2 fruit fly cellular contexts compared by ENCODE assay signal in genomic region chr3R:25532406-25533225, dm6.
TF ChIP-seq lines count a peak whose summit lies in the region.

No protein-coding gene starts in this region.

TF ChIP-seq in whole organism, embryonic, 481 proteins besides CTCF, POLR2A, EP300 and RAD21 (continued from another document and continues in another):
- TF ChIP-seq gce (GFP tag; IDR thresholded peaks at IDR 0.05; lab: Robert Waterston, UW) = no peak
- TF ChIP-seq Hey (tag; optimal IDR thresholded peaks at IDR 0.05; lab: Kevin White, UChicago) = no peak
- TF ChIP-seq Sin3A (optimal IDR thresholded peaks at IDR 0.05; lab: Kevin White, UChicago) = no peak
- no peak for TF ChIP-seq CG17568 (GFP tag; optimal IDR thresholded peaks at IDR 0.05; lab: Kevin White, UChicago)
- TF ChIP-seq Pdp1 (GFP tag; optimal IDR thresholded peaks at IDR 0.05; lab: Kevin White, UChicago) = peak in 1 of 2 experiments; percentile 5
- TF ChIP-seq br (optimal IDR thresholded peaks at IDR 0.05; lab: Kevin White, UChicago) = no peak
- TF ChIP-seq sqz (GFP tag; optimal IDR thresholded peaks at IDR 0.05; lab: Kevin White, UChicago) = no peak
- no peak for TF ChIP-seq Ada2b (GFP tag; IDR thresholded peaks at IDR 0.05; lab: Robert Waterston, UW)
- TF ChIP-seq CG13624 (GFP tag; optimal IDR thresholded peaks at IDR 0.05; lab: Kevin White, UChicago) = no peak
- no peak for TF ChIP-seq p53 (GFP tag; optimal IDR thresholded peaks at IDR 0.05; lab: Kevin White, UChicago)
- no peak for TF ChIP-seq Ets97D (GFP tag; optimal IDR thresholded peaks at IDR 0.05; lab: Kevin White, UChicago)
- no peak for TF ChIP-seq Hand (GFP tag; optimal IDR thresholded peaks at IDR 0.05; lab: Kevin White, UChicago)
- TF ChIP-seq MESR4 (GFP tag; optimal IDR thresholded peaks at IDR 0.05; lab: Kevin White, UChicago) = no peak
- peak; percentile 39 for TF ChIP-seq abd-A (tag; optimal IDR thresholded peaks at IDR 0.05; lab: Kevin White, UChicago)
- peak; percentile 28 for TF ChIP-seq CG15269 (tag; optimal IDR thresholded peaks at IDR 0.05; lab: Kevin White, UChicago)
- TF ChIP-seq CG12942 (GFP tag; optimal IDR thresholded peaks at IDR 0.05; lab: Kevin White, UChicago) = no peak
- no peak for TF ChIP-seq CG17186 (GFP tag; optimal IDR thresholded peaks at IDR 0.05; lab: Kevin White, UChicago)
- TF ChIP-seq insv (GFP tag; optimal IDR thresholded peaks at IDR 0.05; lab: Kevin White, UChicago) = no peak
- no peak for TF ChIP-seq twi (tag; optimal IDR thresholded peaks at IDR 0.05; lab: Kevin White, UChicago)
- TF ChIP-seq cas (GFP tag; IDR thresholded peaks at IDR 0.05; lab: Robert Waterston, UW) = no peak
- TF ChIP-seq CG5245 (GFP tag; optimal IDR thresholded peaks at IDR 0.05; lab: Kevin White, UChicago) = no peak
- TF ChIP-seq CG12769 (tag; optimal IDR thresholded peaks at IDR 0.05; lab: Kevin White, UChicago) = peak; percentile 41
- no peak for TF ChIP-seq ATbp (GFP tag; optimal IDR thresholded peaks at IDR 0.05; lab: Kevin White, UChicago)
- TF ChIP-seq sr (GFP tag; IDR thresholded peaks at IDR 0.05; lab: Robert Waterston, UW) = no peak
- no peak for TF ChIP-seq CG8765 (GFP tag; IDR thresholded peaks at IDR 0.05; lab: Robert Waterston, UW)
- no peak for TF ChIP-seq Poxn (GFP tag; IDR thresholded peaks at IDR 0.05; lab: Robert Waterston, UW)
- no peak for TF ChIP-seq CG15479 (GFP tag; optimal IDR thresholded peaks at IDR 0.05; lab: Kevin White, UChicago)
- TF ChIP-seq bbx (GFP tag; IDR thresholded peaks at IDR 0.05; lab: Robert Waterston, UW; ENCODE audit: partially characterized antibody) = no peak
- TF ChIP-seq CG9876 (GFP tag; optimal IDR thresholded peaks at IDR 0.05; lab: Kevin White, UChicago) = no peak
- no peak for TF ChIP-seq CG3163 (GFP tag; optimal IDR thresholded peaks at IDR 0.05; lab: Kevin White, UChicago)
- TF ChIP-seq Sry-β (GFP tag; optimal IDR thresholded peaks at IDR 0.05; lab: Kevin White, UChicago) = no peak
- no peak for TF ChIP-seq Dbx (GFP tag; IDR thresholded peaks at IDR 0.05; lab: Robert Waterston, UW)
- peak; percentile 20 for TF ChIP-seq CG9437 (GFP tag; optimal IDR thresholded peaks at IDR 0.05; lab: Kevin White, UChicago)
- no peak for TF ChIP-seq sens-2 (GFP tag; IDR thresholded peaks at IDR 0.05; lab: Robert Waterston, UW)
- TF ChIP-seq exex (tag; optimal IDR thresholded peaks at IDR 0.05; lab: Kevin White, UChicago) = no peak
- no peak for TF ChIP-seq CG15514 (GFP tag; optimal IDR thresholded peaks at IDR 0.05; lab: Kevin White, UChicago)
- TF ChIP-seq Tbp (GFP tag; optimal IDR thresholded peaks at IDR 0.05; lab: Kevin White, UChicago) = no peak
- TF ChIP-seq CG4404 (GFP tag; IDR thresholded peaks at IDR 0.05; lab: Robert Waterston, UW) = no peak
- no peak for TF ChIP-seq CG6765 (GFP tag; optimal IDR thresholded peaks at IDR 0.05; lab: Kevin White, UChicago)
- no peak for TF ChIP-seq CG17612 (GFP tag; IDR thresholded peaks at IDR 0.05; lab: Robert Waterston, UW)
- TF ChIP-seq lilli (GFP tag; optimal IDR thresholded peaks at IDR 0.05; lab: Kevin White, UChicago) = no peak
- no peak for TF ChIP-seq vfl (GFP tag; optimal IDR thresholded peaks at IDR 0.05; lab: Kevin White, UChicago)
- no peak for TF ChIP-seq GATAe (GFP tag; conservative IDR thresholded peaks at IDR 0.05; lab: Robert Waterston, UW)
- no peak for TF ChIP-seq sisA (GFP tag; IDR thresholded peaks at IDR 0.05; lab: Robert Waterston, UW)
- TF ChIP-seq yki (optimal IDR thresholded peaks at IDR 0.05; lab: Kevin White, UChicago) = no peak
- TF ChIP-seq Hsf (GFP tag; optimal IDR thresholded peaks at IDR 0.05; lab: Kevin White, UChicago) = no peak
- TF ChIP-seq ken (GFP tag; IDR thresholded peaks at IDR 0.05; lab: Robert Waterston, UW) = no peak
- no peak for TF ChIP-seq CkIIα-i1 (GFP tag; IDR thresholded peaks at IDR 0.05; lab: Robert Waterston, UW)
- no peak for TF ChIP-seq her (GFP tag; optimal IDR thresholded peaks at IDR 0.05; lab: Kevin White, UChicago)
- no peak for TF ChIP-seq CG33213 (GFP tag; optimal IDR thresholded peaks at IDR 0.05; lab: Kevin White, UChicago)
- no peak for TF ChIP-seq slp2 (GFP tag; optimal IDR thresholded peaks at IDR 0.05; lab: Kevin White, UChicago)
- TF ChIP-seq CG32772 (GFP tag; IDR thresholded peaks at IDR 0.05; lab: Robert Waterston, UW) = no peak
- no peak for TF ChIP-seq CG1792 (GFP tag; optimal IDR thresholded peaks at IDR 0.05; lab: Kevin White, UChicago)
- TF ChIP-seq CG11398 (GFP tag; optimal IDR thresholded peaks at IDR 0.05; lab: Kevin White, UChicago) = no peak
- TF ChIP-seq CG30431 (GFP tag; optimal IDR thresholded peaks at IDR 0.05; lab: Kevin White, UChicago) = no peak
- no peak for TF ChIP-seq E2f2 (GFP tag; IDR thresholded peaks at IDR 0.05; lab: Robert Waterston, UW)
- TF ChIP-seq CG8281 (tag; optimal IDR thresholded peaks at IDR 0.05; lab: Kevin White, UChicago) = no peak
- no peak for TF ChIP-seq nom (GFP tag; optimal IDR thresholded peaks at IDR 0.05; lab: Kevin White, UChicago)
- TF ChIP-seq CG7839 (tag; optimal IDR thresholded peaks at IDR 0.05; lab: Kevin White, UChicago) = peak; percentile 42
- TF ChIP-seq CG10321 (GFP tag; IDR thresholded peaks at IDR 0.05; lab: Robert Waterston, UW) = no peak
- TF ChIP-seq Nf-YA (GFP tag; IDR thresholded peaks at IDR 0.05; lab: Robert Waterston, UW) = no peak
- peak; percentile 7 for TF ChIP-seq lab (GFP tag; optimal IDR thresholded peaks at IDR 0.05; lab: Kevin White, UChicago)
- no peak for TF ChIP-seq CG18599 (GFP tag; optimal IDR thresholded peaks at IDR 0.05; lab: Kevin White, UChicago)
- peak; percentile 67 for TF ChIP-seq oc (tag; optimal IDR thresholded peaks at IDR 0.05; lab: Kevin White, UChicago)
- no peak for TF ChIP-seq dan (GFP tag; IDR thresholded peaks at IDR 0.05; lab: Robert Waterston, UW)
- TF ChIP-seq Lhr (GFP tag; optimal IDR thresholded peaks at IDR 0.05; lab: Kevin White, UChicago) = no peak
- no peak for TF ChIP-seq ftz-f1 (GFP tag; optimal IDR thresholded peaks at IDR 0.05; lab: Kevin White, UChicago)
- TF ChIP-seq CG2678 (tag; optimal IDR thresholded peaks at IDR 0.05; lab: Kevin White, UChicago) = peak; percentile 60
- 0 out of 2 replicates have a peak, but pooled peaks have one; percentile 35 for TF ChIP-seq CG32532 (GFP tag; IDR thresholded peaks at IDR 0.05; lab: Robert Waterston, UW)
- TF ChIP-seq slbo (GFP tag; IDR thresholded peaks at IDR 0.05; lab: Robert Waterston, UW) = peak; percentile 54; the same call in 1 of the 2 replicates
- no peak for TF ChIP-seq CG4820 (GFP tag; optimal IDR thresholded peaks at IDR 0.05; lab: Kevin White, UChicago)

TF ChIP-seq in whole organism, prepupa, 60 proteins besides CTCF, POLR2A, EP300 and RAD21 (continued from another document):
- TF ChIP-seq CG6792 (GFP tag; optimal IDR thresholded peaks at IDR 0.05; lab: Kevin White, UChicago) (no peak), CG8319 (GFP tag; optimal IDR thresholded peaks at IDR 0.05; lab: Kevin White, UChicago) (no peak), Ets96B (tag; optimal IDR thresholded peaks at IDR 0.05; lab: Kevin White, UChicago) (peak; percentile 29), Hr39 (GFP tag; optimal IDR thresholded peaks at IDR 0.05; lab: Kevin White, UChicago) (no peak), CG3032 (tag; optimal IDR thresholded peaks at IDR 0.05; lab: Kevin White, UChicago) (peak; percentile 47), salr (GFP tag; optimal IDR thresholded peaks at IDR 0.05; lab: Kevin White, UChicago) (peak in 1 of 2 experiments; percentile 10), Smox (GFP tag; optimal IDR thresholded peaks at IDR 0.05; lab: Kevin White, UChicago) (peak; percentile 9), svp (GFP tag; lab: Kevin White, UChicago) (peak; percentile 80)
TF ChIP-seq in whole organism, prepupa: peak in this region for 21.
